Worm (Caenorhabditis elegans) whole organism, L4 larva: ENCODE data around the gene F47B7.4.

Experiments used
- Y5F2A.4 ChIP-seq: fragments of 200-800 bp; sonication (Bioruptor generic); optimal IDR thresholded peaks from 2 replicates; lab custom pipeline; 2018; ENCODE audit warnings: mild to moderate bottlenecking, missing genetic modification characterization, missing compliant biosample characterization
- daf-16 ChIP-seq, 3 experiments: sonication (generic microtip); optimal IDR thresholded peaks; 2 replicates each; lab custom pipeline; 2016 to 2017; ENCODE audit warnings: missing genetic modification characterization in 3 of 3, missing genetic modification reagents in 3 of 3, mild to moderate bottlenecking in 2 of 3, missing compliant biosample characterization in 2 of 3, missing biosample characterization in 1 of 3, moderate library complexity in 1 of 3
- daf-19 ChIP-seq: fragments of 200-800 bp; sonication (Bioruptor generic); conservative IDR thresholded peaks from 2 replicates; pipeline ENCODE4 v1.3.6; 2022; ENCODE audit warnings: missing genetic modification characterization, missing compliant biosample characterization
- lin-1 ChIP-seq: fragments of 200-800 bp; sonication (Bioruptor generic); IDR thresholded peaks from 2 replicates; pipeline ENCODE4 v1.3.6; 2022; ENCODE audit warnings: missing genetic modification reagents, missing genetic modification characterization, missing compliant biosample characterization
- lin-13 ChIP-seq: fragments of 150-350 bp; optimal IDR thresholded peaks from 2 replicates; lab custom pipeline; 2014; ENCODE audit warnings: missing biosample characterization, missing genetic modification reagents, missing genetic modification characterization
- nhr-41 ChIP-seq: fragments of 200-800 bp; sonication (Bioruptor generic); IDR thresholded peaks from 2 replicates; pipeline ENCODE4 v1.3.6; 2022; ENCODE audit warnings: missing genetic modification reagents, missing genetic modification characterization, missing compliant biosample characterization
- skn-1 ChIP-seq: fragments of 150-350 bp; optimal IDR thresholded peaks from 2 replicates; lab custom pipeline; 2014; ENCODE audit warnings: missing biosample characterization, missing genetic modification characterization
- snpc-4 ChIP-seq: fragments of 150-350 bp; optimal IDR thresholded peaks from 2 replicates; lab custom pipeline; 2014; ENCODE audit warnings: missing biosample characterization, missing genetic modification characterization
- unc-39 ChIP-seq: sonication (generic microtip); optimal IDR thresholded peaks from 2 replicates; lab custom pipeline; 2017; ENCODE audit warnings: missing biosample characterization, missing genetic modification characterization
- ztf-11 ChIP-seq: fragments of 150-350 bp; optimal IDR thresholded peaks from 2 replicates; lab custom pipeline; 2014; ENCODE audit warnings: missing biosample characterization, missing genetic modification characterization

DNA sequence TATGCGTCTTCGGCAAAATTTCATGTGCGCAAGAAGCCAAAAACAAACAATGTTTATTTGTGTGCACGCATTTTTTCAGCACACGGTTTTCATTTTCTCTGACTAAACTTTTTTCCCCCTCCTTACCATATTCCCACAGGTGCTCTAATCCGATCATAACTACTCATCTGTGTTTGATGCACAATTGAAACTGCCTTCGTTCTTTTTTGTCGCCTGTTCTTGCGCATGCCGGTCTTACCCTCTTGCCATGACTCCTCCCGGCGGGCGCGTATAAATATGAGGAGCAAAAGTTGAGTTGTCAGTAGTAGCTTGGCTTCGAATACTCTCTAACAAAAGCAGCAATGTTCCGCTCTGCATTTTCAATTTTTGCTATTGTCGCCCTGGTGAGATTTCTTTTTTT lies 31.4 kb upstream of the F47B7.4 start, which contains the start of gene abu-10:
- no peak for TF ChIP-seq daf-19 (GFP tag; lab: Robert Waterston, UW)
- TF ChIP-seq ztf-11 = no peak
- TF ChIP-seq lin-13 (GFP tag; lab: Kevin White, UChicago) = no peak
- no peak for TF ChIP-seq lin-1 (GFP tag; lab: Robert Waterston, UW)
- no peak for TF ChIP-seq skn-1 (tag; lab: Kevin White, UChicago)
- TF ChIP-seq unc-39 (tag; lab: Kevin White, UChicago) = no peak
- no peak for TF ChIP-seq nhr-41 (GFP tag; lab: Robert Waterston, UW)
- no peak for TF ChIP-seq daf-16 (GFP tag; optimal IDR thresholded peaks at IDR 0.05; lab: Kevin White, UChicago)
- no peak for TF ChIP-seq daf-16 (tag; optimal IDR thresholded peaks at IDR 0.05; lab: Kevin White, UChicago)
- no peak for TF ChIP-seq Y5F2A.4 (GFP tag; lab: Kevin White, UChicago)
- TF ChIP-seq snpc-4 (tag; lab: Kevin White, UChicago) = no peak
